Fruit fly (Drosophila melanogaster) S2 (cell line): ENCODE results near the gene CG33784.

ENCODE experiments used
- CG8478 ChIP-seq: fragments of >200 bp; optimal IDR thresholded peaks from 2 replicates; lab custom pipeline; 2018
- CTCF ChIP-seq, 2 experiments: fragments of >200 bp; optimal IDR thresholded peaks; 2 replicates each; lab custom pipeline; 2018

- TF ChIP-seq CTCF (optimal IDR thresholded peaks at IDR 0.05; lab: Kevin White, UChicago) (no peak), CG8478 (lab: Kevin White, UChicago) (no peak)
These were observed 18.5 kb downstream of the CG33784 start for dm6 chr3R:10086222-10086621.
